Fruit fly (Drosophila melanogaster): ENCODE results near the gene Lsd-2.

Lsd-2 gene

dm6 chrX:15085777-15086510 lies 9.9 kb upstream of the Lsd-2 start, which contains the start of the genes CG15027 and Dbct (continued):
- TF ChIP-seq Nf-YA (GFP tag; IDR thresholded peaks at IDR 0.05) (peak; percentile 18; the same call in 1 of the 2 replicates), nmo (GFP tag; optimal IDR thresholded peaks at IDR 0.05) (peak; percentile 78), exex (tag; optimal IDR thresholded peaks at IDR 0.05) (peak; percentile 42), Abd-B (GFP tag; optimal IDR thresholded peaks at IDR 0.05) (peak; percentile 48), Hr78 (GFP tag; optimal IDR thresholded peaks at IDR 0.05) (no peak), tio (GFP tag; optimal IDR thresholded peaks at IDR 0.05) (peak; percentile 24), Adf1 (GFP tag; IDR thresholded peaks at IDR 0.05) (peak; percentile 29; the same call in 1 of the 2 replicates), rib (GFP tag; IDR thresholded peaks at IDR 0.05) (0 out of 2 replicates have a peak, but pooled peaks have one; percentile 34), fd64A (GFP tag; optimal IDR thresholded peaks at IDR 0.05) (no peak), CG7372 (GFP tag; IDR thresholded peaks at IDR 0.05) (peak; percentile 74), pfk (GFP tag; optimal IDR thresholded peaks at IDR 0.05) (no peak), CG5180 (GFP tag; optimal IDR thresholded peaks at IDR 0.05) (peak; percentile 28), cato (GFP tag; optimal IDR thresholded peaks at IDR 0.05; ENCODE audit: borderline replicate concordance) (peak; percentile 2), Elba2 (GFP tag; optimal IDR thresholded peaks at IDR 0.05) (no peak), CG13296 (GFP tag; optimal IDR thresholded peaks at IDR 0.05) (peak; percentile 38), dmrt11E (tag; optimal IDR thresholded peaks at IDR 0.05) (peak; percentile 75), CG18011 (GFP tag; optimal IDR thresholded peaks at IDR 0.05) (no peak), CG17912 (GFP tag; optimal IDR thresholded peaks at IDR 0.05) (no peak), slp2 (GFP tag; optimal IDR thresholded peaks at IDR 0.05) (no peak), CG10147 (GFP tag; optimal IDR thresholded peaks at IDR 0.05) (peak; percentile 55), CG1647 (GFP tag; optimal IDR thresholded peaks at IDR 0.05) (no peak), odd (GFP tag; optimal IDR thresholded peaks at IDR 0.05) (no peak), NC2β (GFP tag; optimal IDR thresholded peaks at IDR 0.05) (no peak), cwo (GFP tag; optimal IDR thresholded peaks at IDR 0.05) (peak; percentile 14), CG9609 (GFP tag; optimal IDR thresholded peaks at IDR 0.05) (peak; percentile 17), CG6854 (GFP tag; optimal IDR thresholded peaks at IDR 0.05) (no peak), nerfin-1 (tag; optimal IDR thresholded peaks at IDR 0.05) (peak; percentile 40), CG7928 (GFP tag; optimal IDR thresholded peaks at IDR 0.05) (no peak), Sry-δ (GFP tag; optimal IDR thresholded peaks at IDR 0.05) (peak; percentile 74), CG43689 (GFP tag; IDR thresholded peaks at IDR 0.05) (no peak), croc (GFP tag; conservative IDR thresholded peaks at IDR 0.05) (peak; percentile 45), CG2712 (tag; optimal IDR thresholded peaks at IDR 0.05) (peak; percentile 76), knrl (GFP tag; IDR thresholded peaks at IDR 0.05; ENCODE audit: partially characterized antibody) (peak; percentile 81), CG3281 (GFP tag; optimal IDR thresholded peaks at IDR 0.05) (peak; percentile 35), CG13424 (tag; optimal IDR thresholded peaks at IDR 0.05) (peak; percentile 83), run (tag; optimal IDR thresholded peaks at IDR 0.05) (no peak), CG4328 (GFP tag; optimal IDR thresholded peaks at IDR 0.05) (peak; percentile 70), cas (GFP tag; IDR thresholded peaks at IDR 0.05) (no peak), CG2678 (tag; optimal IDR thresholded peaks at IDR 0.05) (peak; percentile 75), ssp (GFP tag; IDR thresholded peaks at IDR 0.05) (peak; percentile 52), Hsf (GFP tag; optimal IDR thresholded peaks at IDR 0.05) (no peak), Stat92E (GFP tag; optimal IDR thresholded peaks at IDR 0.05) (no peak), Six4 (GFP tag; optimal IDR thresholded peaks at IDR 0.05) (peak; percentile 53), Drgx (GFP tag; IDR thresholded peaks at IDR 0.05) (peak; percentile 30; the same call in 1 of the 2 replicates), dpn (GFP tag; optimal IDR thresholded peaks at IDR 0.05) (peak in 1 of 2 experiments; percentile 62), Aef1 (GFP tag; IDR thresholded peaks at IDR 0.05) (peak; percentile 64), Dip2 (GFP tag; IDR thresholded peaks at IDR 0.05) (no peak), B-H2 (GFP tag; optimal IDR thresholded peaks at IDR 0.05) (peak; percentile 70)
